Worm (Caenorhabditis elegans) whole organism, early embryonic: ENCODE results near the gene K02G10.5.

Experiments
- B0310.2 ChIP-seq: sonication (generic microtip); optimal IDR thresholded peaks from 2 replicates; lab custom pipeline; 2016; ENCODE audit warnings: mild to moderate bottlenecking, missing genetic modification characterization, missing compliant biosample characterization
- F13C5.2 ChIP-seq: sonication (generic microtip); optimal IDR thresholded peaks from 2 replicates; lab custom pipeline; 2017; ENCODE audit warnings: mild to moderate bottlenecking, missing genetic modification characterization, inconsistent platforms, missing compliant biosample characterization
- aly-1 ChIP-seq: sonication (generic microtip); optimal IDR thresholded peaks from 2 replicates; lab custom pipeline; 2016; ENCODE audit warnings: missing genetic modification characterization, missing compliant biosample characterization
- ama-1 ChIP-seq: fragments of 150-350 bp; optimal IDR thresholded peaks from 2 replicates; lab custom pipeline; 2014
- ceh-13 ChIP-seq: fragments of 200-800 bp; sonication (Bioruptor generic); optimal IDR thresholded peaks from 2 replicates; lab custom pipeline; 2018; ENCODE audit warnings: mild to moderate bottlenecking, missing genetic modification characterization, missing compliant biosample characterization
- ceh-36 ChIP-seq: sonication (generic microtip); optimal IDR thresholded peaks from 2 replicates; lab custom pipeline; 2016; ENCODE audit warnings: missing genetic modification characterization, inconsistent platforms, missing compliant biosample characterization
- ets-7 ChIP-seq: sonication (generic microtip); optimal IDR thresholded peaks from 2 replicates; lab custom pipeline; 2016; ENCODE audit warnings: missing genotype, missing genetic modification characterization, missing compliant biosample characterization
- flt-1 ChIP-seq: fragments of 200-800 bp; sonication (Bioruptor generic); IDR thresholded peaks from 2 replicates; pipeline ENCODE4 v1.3.6; 2022; ENCODE audit warnings: missing genetic modification characterization, missing compliant biosample characterization
- hmbx-1 ChIP-seq: sonication (generic microtip); optimal IDR thresholded peaks from 2 replicates; lab custom pipeline; 2016; ENCODE audit warnings: mild to moderate bottlenecking, missing genetic modification characterization, missing compliant biosample characterization
- hmg-4 ChIP-seq: fragments of 200-800 bp; sonication (Bioruptor generic); optimal IDR thresholded peaks from 2 replicates; lab custom pipeline; 2018; ENCODE audit warnings: mild to moderate bottlenecking, missing genetic modification characterization, missing compliant biosample characterization
- hnd-1 ChIP-seq: sonication (generic microtip); optimal IDR thresholded peaks from 2 replicates; lab custom pipeline; 2016; ENCODE audit warnings: missing genetic modification characterization, missing compliant biosample characterization
- pes-1 ChIP-seq: fragments of 200-800 bp; sonication (Bioruptor generic); IDR thresholded peaks from 2 replicates; pipeline ENCODE4 v1.3.6; 2022; ENCODE audit warnings: missing genetic modification reagents, missing genetic modification characterization, missing compliant biosample characterization
- scrt-1 ChIP-seq: fragments of 200-800 bp; sonication (Bioruptor generic); IDR thresholded peaks from 2 replicates; pipeline ENCODE4 v1.3.6; 2022; ENCODE audit warnings: missing genetic modification characterization, missing compliant biosample characterization
- sea-1 ChIP-seq: fragments of 200-800 bp; sonication (Bioruptor generic); conservative IDR thresholded peaks from 2 replicates; pipeline ENCODE4 v1.3.6; 2022; ENCODE audit warnings: missing genetic modification characterization, missing compliant biosample characterization
- tbx-11 ChIP-seq: fragments of 200-800 bp; sonication (Bioruptor generic); IDR thresholded peaks from 2 replicates; pipeline ENCODE4 v1.3.6; 2022; ENCODE audit warnings: missing genetic modification characterization, missing compliant biosample characterization
- tbx-37 ChIP-seq: fragments of 200-800 bp; sonication (Bioruptor generic); conservative IDR thresholded peaks from 2 replicates; pipeline ENCODE4 v1.3.6; 2022; ENCODE audit warnings: missing genetic modification reagents, missing genetic modification characterization, missing compliant biosample characterization
- tra-4 ChIP-seq: sonication (generic microtip); optimal IDR thresholded peaks from 2 replicates; lab custom pipeline; 2017; ENCODE audit warnings: missing genetic modification characterization, missing compliant biosample characterization

K02G10.5 gene

DNA sequence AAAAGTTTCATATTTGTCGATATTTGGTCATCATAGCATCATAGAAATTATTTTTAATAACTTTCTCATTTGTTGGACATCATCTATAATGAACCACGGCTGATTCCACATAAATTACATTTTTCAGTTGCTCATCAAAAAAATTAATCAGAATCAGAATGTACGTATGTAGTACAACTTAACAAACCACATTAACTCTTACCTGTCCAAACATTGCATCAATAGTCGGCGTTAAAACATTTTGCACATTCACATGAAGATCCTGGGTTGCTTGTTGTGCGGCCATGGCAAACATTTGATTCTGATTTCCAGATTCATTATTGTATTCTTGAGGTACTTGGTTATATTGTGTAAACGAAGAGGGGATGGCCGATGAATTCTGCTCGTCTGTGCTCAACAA is 32.7 kb downstream of the K02G10.5 start:
- TF ChIP-seq hmbx-1 (tag; lab: Kevin White, UChicago): no peak
- no peak for TF ChIP-seq ceh-13
- TF ChIP-seq flt-1: no peak
- no peak for TF ChIP-seq F13C5.2 (tag; lab: Kevin White, UChicago)
- TF ChIP-seq hmg-4 (GFP tag; lab: Kevin White, UChicago): no peak
- no peak for TF ChIP-seq hnd-1 (tag; lab: Kevin White, UChicago)
- no peak for TF ChIP-seq ceh-36 (tag; lab: Kevin White, UChicago)
- TF ChIP-seq scrt-1 (GFP tag; lab: Robert Waterston, UW): no peak
- no peak for TF ChIP-seq sea-1 (GFP tag; lab: Robert Waterston, UW)
- TF ChIP-seq ets-7 (tag; lab: Kevin White, UChicago): no peak
- TF ChIP-seq tbx-11: no peak
- no peak for TF ChIP-seq ama-1 (lab: Kevin White, UChicago)
- no peak for TF ChIP-seq B0310.2 (tag; lab: Kevin White, UChicago)
- TF ChIP-seq tra-4: no peak

DNA sequence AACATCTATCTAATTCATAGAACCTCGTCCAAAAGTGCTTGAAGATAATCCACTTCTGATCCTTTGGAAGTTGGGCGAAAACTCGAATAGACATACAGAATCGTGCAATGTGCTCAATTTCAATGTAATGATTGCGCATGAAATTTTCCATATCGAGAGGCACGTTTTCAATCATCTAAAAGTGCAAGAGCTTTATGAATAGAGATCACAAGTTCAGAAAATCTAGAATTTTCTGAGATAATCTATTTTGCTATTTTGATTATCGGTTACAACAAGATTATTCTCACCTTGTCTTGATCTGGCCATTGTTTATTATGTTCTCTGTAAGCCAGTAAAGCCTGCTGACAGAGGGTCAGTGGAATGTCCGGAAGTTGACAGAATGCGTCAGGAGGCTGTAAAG is 33.4 kb downstream of the K02G10.5 start:
- TF ChIP-seq F13C5.2 (tag; lab: Kevin White, UChicago): no peak
- TF ChIP-seq ama-1 (lab: Kevin White, UChicago): no peak
- no peak for TF ChIP-seq hnd-1 (tag; lab: Kevin White, UChicago)
- TF ChIP-seq pes-1 (GFP tag; lab: Robert Waterston, UW): no peak
- TF ChIP-seq hmbx-1 (tag; lab: Kevin White, UChicago): no peak
- TF ChIP-seq tra-4: no peak
- TF ChIP-seq sea-1 (GFP tag; lab: Robert Waterston, UW): no peak
- no peak for TF ChIP-seq ets-7 (tag; lab: Kevin White, UChicago)
- TF ChIP-seq ceh-36 (tag; lab: Kevin White, UChicago): no peak
- no peak for TF ChIP-seq ceh-13
- no peak for TF ChIP-seq hmg-4 (GFP tag; lab: Kevin White, UChicago)
- TF ChIP-seq B0310.2 (tag; lab: Kevin White, UChicago): no peak

DNA sequence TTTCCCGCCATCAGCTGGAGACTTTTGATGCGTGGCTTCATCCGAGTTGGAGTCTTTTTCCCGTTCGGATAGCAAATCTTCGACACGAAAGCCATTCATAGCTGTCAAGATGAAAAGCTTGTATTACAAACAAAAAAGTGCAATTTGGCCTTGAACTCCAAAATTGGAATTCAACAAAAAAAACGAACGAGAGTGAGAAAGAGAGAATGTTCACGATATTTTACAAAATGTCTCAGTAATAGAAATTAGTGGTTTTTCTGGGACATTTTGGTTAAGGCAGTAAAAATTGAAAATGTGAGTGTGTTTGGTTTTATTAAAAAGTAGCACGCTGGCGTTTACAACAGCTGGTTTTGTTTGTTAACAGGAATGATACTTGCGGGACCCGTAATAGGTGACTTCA is 36.9 kb downstream of the K02G10.5 start, which contains the start of gene ceh-1:
TSS of gene ceh-1 (minus strand) at position 101 of the 400 bp plus-strand sequence.
- TF ChIP-seq hmbx-1 (tag; lab: Kevin White, UChicago) (no peak), ets-7 (tag; lab: Kevin White, UChicago) (no peak), ama-1 (lab: Kevin White, UChicago) (no peak), scrt-1 (GFP tag; lab: Robert Waterston, UW) (no peak), flt-1 (no peak), tbx-11 (no peak), tbx-37 (GFP tag; lab: Robert Waterston, UW) (no peak), B0310.2 (tag; lab: Kevin White, UChicago) (no peak), ceh-36 (tag; lab: Kevin White, UChicago) (no peak), tra-4 (no peak)

DNA sequence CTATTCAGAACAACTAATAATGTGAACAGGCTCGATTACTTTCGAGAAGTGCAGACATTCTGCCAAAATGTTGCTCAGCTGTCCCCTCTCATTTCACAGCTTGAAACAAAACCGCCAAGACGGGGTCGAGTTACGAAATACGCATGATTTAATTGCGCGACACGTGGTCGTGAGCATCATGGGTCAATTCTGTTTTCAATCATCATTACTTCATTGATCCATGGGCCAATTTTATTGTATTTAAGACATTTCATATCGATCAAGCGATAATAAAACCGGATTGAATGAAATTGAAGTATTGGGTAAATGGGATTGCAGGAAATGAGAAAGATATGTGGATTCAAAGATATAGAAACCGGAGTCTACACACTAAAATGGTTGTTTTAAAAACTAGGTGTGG is 38.0 kb downstream of the K02G10.5 start:
- no peak for TF ChIP-seq B0310.2 (tag; lab: Kevin White, UChicago)
- TF ChIP-seq flt-1: no peak
- no peak for TF ChIP-seq ceh-13
- no peak for TF ChIP-seq aly-1 (tag; lab: Kevin White, UChicago)

DNA sequence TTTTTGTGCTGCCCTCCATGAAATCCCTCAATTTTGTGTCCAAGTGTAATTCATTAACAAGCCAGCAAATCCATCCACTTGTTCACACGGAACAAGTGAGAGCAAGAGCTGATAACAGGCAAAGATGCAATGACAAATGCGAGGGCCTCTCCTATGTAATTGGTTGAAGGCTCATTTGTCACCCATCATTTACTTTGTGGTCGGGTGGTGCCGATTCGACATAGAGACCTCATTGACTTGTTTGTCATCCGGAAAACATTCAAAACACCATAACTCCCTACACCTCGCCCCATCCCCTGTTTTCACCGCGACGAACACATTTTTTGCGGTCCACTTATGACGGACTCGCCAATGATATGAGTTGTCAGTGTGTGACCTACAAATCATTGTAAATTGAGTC is 39.6 kb downstream of the K02G10.5 start:
- no peak for TF ChIP-seq tbx-37 (GFP tag; lab: Robert Waterston, UW)
- TF ChIP-seq ceh-13: no peak
- no peak for TF ChIP-seq scrt-1 (GFP tag; lab: Robert Waterston, UW)
- no peak for TF ChIP-seq ceh-36 (tag; lab: Kevin White, UChicago)
- TF ChIP-seq hnd-1 (tag; lab: Kevin White, UChicago): no peak
- TF ChIP-seq ets-7 (tag; lab: Kevin White, UChicago): no peak
- no peak for TF ChIP-seq tra-4
- TF ChIP-seq hmg-4 (GFP tag; lab: Kevin White, UChicago): no peak
- no peak for TF ChIP-seq hmbx-1 (tag; lab: Kevin White, UChicago)
- no peak for TF ChIP-seq tbx-11
- no peak for TF ChIP-seq ama-1 (lab: Kevin White, UChicago)
- TF ChIP-seq B0310.2 (tag; lab: Kevin White, UChicago): no peak

DNA sequence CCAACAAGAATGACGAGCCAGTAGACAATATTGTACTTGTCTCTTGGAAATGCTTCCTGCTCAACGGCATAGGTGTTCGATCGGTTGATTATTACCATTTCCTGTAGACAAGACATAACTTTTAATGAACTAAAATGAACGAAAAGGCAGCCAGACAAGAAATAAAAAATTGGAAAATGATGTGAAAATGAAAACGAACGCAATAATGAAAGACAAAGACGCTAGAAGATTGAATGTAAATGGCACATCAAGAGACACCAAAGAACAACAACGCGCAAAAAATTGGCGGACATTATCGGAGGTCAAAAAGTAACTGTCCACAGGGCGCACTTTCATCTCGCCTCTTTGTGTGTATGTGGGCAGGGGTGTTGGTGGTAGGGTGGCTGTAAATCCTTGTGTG is 41.9 kb downstream of the K02G10.5 start, which contains the start of gene ent-5:
TSS of gene ent-5 (minus strand) at position 101 of the 400 bp plus-strand sequence.
- no peak for TF ChIP-seq tbx-11
- no peak for TF ChIP-seq scrt-1 (GFP tag; lab: Robert Waterston, UW)
- TF ChIP-seq ceh-13: no peak
- TF ChIP-seq ceh-36 (tag; lab: Kevin White, UChicago): no peak
- no peak for TF ChIP-seq ama-1 (lab: Kevin White, UChicago)
- no peak for TF ChIP-seq hmbx-1 (tag; lab: Kevin White, UChicago)
- TF ChIP-seq hnd-1 (tag; lab: Kevin White, UChicago): no peak
- no peak for TF ChIP-seq flt-1
- TF ChIP-seq tbx-37 (GFP tag; lab: Robert Waterston, UW): no peak
- TF ChIP-seq F13C5.2 (tag; lab: Kevin White, UChicago): no peak
- no peak for TF ChIP-seq B0310.2 (tag; lab: Kevin White, UChicago)
- TF ChIP-seq sea-1 (GFP tag; lab: Robert Waterston, UW): no peak
- TF ChIP-seq tra-4: no peak
- TF ChIP-seq pes-1 (GFP tag; lab: Robert Waterston, UW): no peak

DNA sequence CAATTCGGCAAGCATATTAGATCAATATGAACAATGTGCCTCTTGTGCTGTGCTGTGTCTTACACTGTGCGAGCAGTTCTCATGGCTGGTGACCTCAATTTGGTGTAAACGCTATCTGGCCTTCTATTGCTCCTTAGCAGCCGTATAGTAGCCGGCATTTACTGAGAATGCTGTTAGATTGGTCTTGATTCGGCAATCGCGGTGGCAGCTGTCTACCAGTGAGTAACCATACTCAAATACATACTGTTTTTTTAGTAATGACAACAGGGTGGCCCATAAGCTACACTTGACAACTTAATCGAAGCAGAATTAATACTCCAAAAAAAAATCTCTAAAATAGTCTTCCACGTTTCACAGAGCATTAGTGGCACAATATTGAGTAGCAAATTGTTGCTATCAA is 43.9 kb downstream of the K02G10.5 start, which contains the start of gene C46C11.4:
TSS of gene C46C11.4 (minus strand) at position 101 of the 400 bp plus-strand sequence.
- no peak for TF ChIP-seq ets-7 (tag; lab: Kevin White, UChicago)
- no peak for TF ChIP-seq hmbx-1 (tag; lab: Kevin White, UChicago)
- no peak for TF ChIP-seq ama-1 (lab: Kevin White, UChicago)
- no peak for TF ChIP-seq tbx-37 (GFP tag; lab: Robert Waterston, UW)
- no peak for TF ChIP-seq sea-1 (GFP tag; lab: Robert Waterston, UW)
